Fruit fly (Drosophila melanogaster): ENCODE results near the gene CG32277.

The CG32277 gene

DNA sequence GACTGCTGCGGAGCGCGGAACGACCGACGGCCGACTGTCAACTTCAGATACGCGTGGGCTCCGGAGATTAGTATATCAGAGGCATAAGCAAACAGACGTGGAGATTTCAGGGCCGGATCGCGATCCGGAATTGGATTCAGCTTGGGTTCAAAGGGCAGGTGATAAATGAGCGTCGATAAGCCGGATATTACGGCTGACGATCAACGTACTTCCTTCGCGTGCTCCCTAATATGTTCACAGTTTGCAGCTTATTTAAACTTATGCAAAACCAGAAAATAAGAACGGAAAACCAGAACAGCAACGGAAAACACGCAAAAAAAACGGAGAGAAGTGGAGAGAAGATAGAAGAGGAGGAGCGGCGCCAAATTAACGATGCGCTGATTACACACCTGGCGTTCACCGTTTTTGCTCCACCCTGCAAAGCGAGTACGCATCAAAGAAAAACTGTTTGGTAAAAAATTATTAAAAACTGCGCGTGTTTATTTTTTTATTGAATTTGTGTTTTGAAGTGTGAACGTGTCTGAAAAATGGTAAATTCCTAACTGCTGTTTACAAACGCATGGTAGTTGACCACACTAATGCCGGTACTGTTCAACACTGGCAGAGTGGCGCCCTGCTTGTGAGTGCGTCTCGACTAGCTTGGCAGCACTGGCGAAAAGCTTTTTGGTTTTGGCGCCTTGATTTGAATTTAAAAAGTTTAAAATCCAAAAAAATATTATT is 33.9 kb upstream of the CG32277 start, which contains the start of gene CG17746 (continued):
- TF ChIP-seq CG12942 (GFP tag; optimal IDR thresholded peaks at IDR 0.05) (no peak), CG1603 (tag; optimal IDR thresholded peaks at IDR 0.05) (no peak), CG8089 (GFP tag; optimal IDR thresholded peaks at IDR 0.05) (no peak), CG30403 (GFP tag; optimal IDR thresholded peaks at IDR 0.05) (peak; percentile 60), Fer3 (tag; optimal IDR thresholded peaks at IDR 0.05) (no peak), CG15479 (GFP tag; optimal IDR thresholded peaks at IDR 0.05) (no peak), Gug (GFP tag; IDR thresholded peaks at IDR 0.05) (no peak), Ravus (GFP tag; IDR thresholded peaks at IDR 0.05) (no peak), Hmr (GFP tag; optimal IDR thresholded peaks at IDR 0.05) (peak; percentile 68), CG1602 (GFP tag; optimal IDR thresholded peaks at IDR 0.05) (peak; percentile 11), NfI (GFP tag; optimal IDR thresholded peaks at IDR 0.05) (peak; percentile 9), grn (GFP tag; optimal IDR thresholded peaks at IDR 0.05) (no peak), Fer1 (GFP tag; optimal IDR thresholded peaks at IDR 0.05) (peak; percentile 46), gsb (GFP tag; IDR thresholded peaks at IDR 0.05) (no peak), Drgx (GFP tag; IDR thresholded peaks at IDR 0.05) (no peak), CG34422 (GFP tag; IDR thresholded peaks at IDR 0.05) (peak; percentile 59; the same call in 1 of the 3 replicates), knrl (GFP tag; IDR thresholded peaks at IDR 0.05; ENCODE audit: partially characterized antibody) (peak; percentile 43; the same call in 1 of the 3 replicates), bcd (GFP tag; optimal IDR thresholded peaks at IDR 0.05) (no peak), CG8359 (GFP tag; optimal IDR thresholded peaks at IDR 0.05; ENCODE audit: borderline replicate concordance) (no peak), CG15011 (GFP tag; optimal IDR thresholded peaks at IDR 0.05) (no peak), CG8924 (tag; optimal IDR thresholded peaks at IDR 0.05) (peak; percentile 10), CG17361 (GFP tag; IDR thresholded peaks at IDR 0.05) (no peak; the same call in 2 of the 3 replicates), CG6689 (GFP tag; IDR thresholded peaks at IDR 0.05) (no peak), CG13624 (GFP tag; optimal IDR thresholded peaks at IDR 0.05) (peak; percentile 77), pan (optimal IDR thresholded peaks at IDR 0.05) (no peak), pan (GFP tag; optimal IDR thresholded peaks at IDR 0.05 in 1 of 2, IDR thresholded peaks at IDR 0.05 in 1 of 2) (no peak), ttk (GFP tag; IDR thresholded peaks at IDR 0.05) (no peak), en (GFP tag; optimal IDR thresholded peaks at IDR 0.05) (no peak), seq (GFP tag; IDR thresholded peaks at IDR 0.05) (no peak), stc (GFP tag; IDR thresholded peaks at IDR 0.05) (no peak), az2 (GFP tag; optimal IDR thresholded peaks at IDR 0.05) (no peak), Mes4 (GFP tag; optimal IDR thresholded peaks at IDR 0.05) (peak; percentile 5), Doc3 (GFP tag; IDR thresholded peaks at IDR 0.05; ENCODE audit: partially characterized antibody) (no peak), repo (GFP tag; optimal IDR thresholded peaks at IDR 0.05) (peak; percentile 32), CG3726 (GFP tag; IDR thresholded peaks at IDR 0.05) (no peak), H2.0 (GFP tag; IDR thresholded peaks at IDR 0.05) (0 out of 2 replicates have a peak, but pooled peaks have one; percentile 9), CG10565 (GFP tag; optimal IDR thresholded peaks at IDR 0.05) (no peak), Dek (tag; optimal IDR thresholded peaks at IDR 0.05) (peak; percentile 54), kah (GFP tag; optimal IDR thresholded peaks at IDR 0.05) (no peak), Lhr (GFP tag; optimal IDR thresholded peaks at IDR 0.05) (peak; percentile 92), Oaz (GFP tag; IDR thresholded peaks at IDR 0.05) (no peak), CG17568 (GFP tag; optimal IDR thresholded peaks at IDR 0.05) (no peak), usp (GFP tag; optimal IDR thresholded peaks at IDR 0.05) (no peak), sim (GFP tag; IDR thresholded peaks at IDR 0.05) (no peak), CG12769 (tag; optimal IDR thresholded peaks at IDR 0.05) (no peak), her (GFP tag; optimal IDR thresholded peaks at IDR 0.05) (peak; percentile 53), zen (tag; optimal IDR thresholded peaks at IDR 0.05) (peak; percentile 21), CG9817 (tag; optimal IDR thresholded peaks at IDR 0.05) (peak; percentile 36), CG17829 (tag; optimal IDR thresholded peaks at IDR 0.05) (peak; percentile 54), Lim3 (GFP tag; IDR thresholded peaks at IDR 0.05) (no peak), Sox100B (GFP tag; optimal IDR thresholded peaks at IDR 0.05) (no peak)

Data from whole organism, embryonic.